Worm (Caenorhabditis elegans) whole organism, mixed stage, embryonic: Measurements from ENCODE around the gene W09G12.9.

Source experiments
- M03D4.4 ChIP-seq: sonication (generic microtip); optimal IDR thresholded peaks from 2 replicates; lab custom pipeline; 2017; ENCODE audit warnings: mild to moderate bottlenecking, missing genetic modification characterization, missing compliant biosample characterization
- cnd-1 ChIP-seq: fragments of 200-800 bp; sonication (Bioruptor generic); optimal IDR thresholded peaks from 2 replicates; lab custom pipeline; 2018; ENCODE audit warnings: mild to moderate bottlenecking, missing genetic modification characterization, missing compliant biosample characterization
- unc-39 ChIP-seq: fragments of 150-350 bp; optimal IDR thresholded peaks from 2 replicates; lab custom pipeline; 2014; ENCODE audit warnings: missing biosample characterization, missing genetic modification characterization

W09G12.9 gene

ce11 chrIV:1266724-1267123, 50.3 kb downstream of the W09G12.9 start, which contains the start of gene clec-170:
Gene clec-170, plus strand, starts transcription at chrIV:1266866.
- no peak for TF ChIP-seq M03D4.4 (tag; lab: Kevin White, UChicago)
- no peak for TF ChIP-seq unc-39 (tag; lab: Kevin White, UChicago)
- no peak for TF ChIP-seq cnd-1 (tag; lab: Kevin White, UChicago)
